Worm (Caenorhabditis elegans): ENCODE results near the gene F52E1.2.

DNA sequence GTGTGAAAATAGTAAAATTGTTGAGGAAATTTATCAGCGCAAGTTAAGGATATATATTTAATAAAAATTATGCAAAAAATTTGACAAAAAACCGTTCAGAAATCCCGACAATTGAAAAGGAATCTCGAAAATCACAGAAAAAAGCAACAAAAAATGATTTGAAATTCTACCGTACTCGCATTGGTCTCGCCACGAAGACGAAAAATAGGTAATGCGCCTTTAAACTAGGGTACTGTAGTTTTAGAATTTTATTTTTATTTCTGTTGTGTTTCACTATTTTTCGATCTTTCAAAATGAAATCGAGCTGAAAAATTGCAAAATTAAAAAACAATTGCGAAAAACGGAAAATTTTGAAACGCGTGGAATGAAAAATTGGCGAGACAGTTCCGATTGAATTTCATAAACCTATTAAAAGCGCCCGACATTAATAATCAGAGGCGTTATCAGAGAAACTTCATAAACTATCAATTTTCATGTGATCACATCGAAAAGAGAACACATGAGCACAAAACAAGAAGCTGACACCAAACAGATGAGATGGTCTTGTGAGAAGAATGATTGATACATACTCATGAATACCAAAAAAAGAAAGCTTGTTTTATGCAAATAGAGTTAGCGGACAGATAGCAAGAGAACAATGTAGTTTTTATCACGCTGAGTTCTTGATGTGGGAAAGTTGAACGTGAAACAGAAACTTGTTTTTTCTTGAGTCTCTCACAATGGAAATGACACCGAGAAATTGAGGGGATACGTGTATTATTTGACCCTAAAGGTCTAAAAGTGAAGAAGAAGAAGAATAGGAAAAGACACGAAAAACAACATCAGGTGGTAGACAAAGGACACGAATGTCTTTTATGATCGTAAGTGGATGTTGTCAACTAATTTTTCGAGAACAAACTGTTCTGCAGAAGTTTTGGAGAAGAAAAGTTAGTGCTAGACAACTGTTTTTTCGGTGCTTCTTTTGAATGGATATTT lies 14.7 kb downstream of the F52E1.2 start:
- no peak for TF ChIP-seq ceh-82 (tag; optimal IDR thresholded peaks at IDR 0.05)
- peak; percentile 92 for TF ChIP-seq elt-2 (tag; optimal IDR thresholded peaks at IDR 0.05)
- no peak for TF ChIP-seq ZK546.5 (tag; optimal IDR thresholded peaks at IDR 0.05)
- no peak for TF ChIP-seq nhr-11 (tag; optimal IDR thresholded peaks at IDR 0.05)
- no peak for TF ChIP-seq unc-39 (tag; optimal IDR thresholded peaks at IDR 0.05)
- TF ChIP-seq nhr-12 (tag; optimal IDR thresholded peaks at IDR 0.05), result no peak
- TF ChIP-seq snpc-4 (tag; optimal IDR thresholded peaks at IDR 0.05), result no peak
- TF ChIP-seq pqm-1 (tag; optimal IDR thresholded peaks at IDR 0.05), result peak; percentile 88
- no peak for TF ChIP-seq hmg-11 (tag; optimal IDR thresholded peaks at IDR 0.05)
- peak; percentile 73 for TF ChIP-seq pha-4 (tag; optimal IDR thresholded peaks at IDR 0.05)
- peak; percentile 9 for TF ChIP-seq jun-1 (tag; optimal IDR thresholded peaks at IDR 0.05)
- TF ChIP-seq fos-1 (tag; optimal IDR thresholded peaks at IDR 0.05), result no peak
- TF ChIP-seq ama-1 (optimal IDR thresholded peaks at IDR 0.05), result peak; percentile 16
- no peak for TF ChIP-seq nfya-1 (tag; optimal IDR thresholded peaks at IDR 0.05; ENCODE audit: insufficient read depth)
